Worm (Caenorhabditis elegans) whole organism, early embryonic: ENCODE measurements around the gene srj-5.

Experiments used
- B0310.2 ChIP-seq: sonication (generic microtip); optimal IDR thresholded peaks from 2 replicates; lab custom pipeline; 2016; ENCODE audit warnings: mild to moderate bottlenecking, missing genetic modification characterization, missing compliant biosample characterization
- ama-1 ChIP-seq: fragments of 150-350 bp; optimal IDR thresholded peaks from 2 replicates; lab custom pipeline; 2014
- ceh-13 ChIP-seq: fragments of 200-800 bp; sonication (Bioruptor generic); optimal IDR thresholded peaks from 2 replicates; lab custom pipeline; 2018; ENCODE audit warnings: mild to moderate bottlenecking, missing genetic modification characterization, missing compliant biosample characterization
- flt-1 ChIP-seq: fragments of 200-800 bp; sonication (Bioruptor generic); IDR thresholded peaks from 2 replicates; pipeline ENCODE4 v1.3.6; 2022; ENCODE audit warnings: missing genetic modification characterization, missing compliant biosample characterization
- hnd-1 ChIP-seq: sonication (generic microtip); optimal IDR thresholded peaks from 2 replicates; lab custom pipeline; 2016; ENCODE audit warnings: missing genetic modification characterization, missing compliant biosample characterization
- tbx-11 ChIP-seq: fragments of 200-800 bp; sonication (Bioruptor generic); IDR thresholded peaks from 2 replicates; pipeline ENCODE4 v1.3.6; 2022; ENCODE audit warnings: missing genetic modification characterization, missing compliant biosample characterization
- tra-4 ChIP-seq: sonication (generic microtip); optimal IDR thresholded peaks from 2 replicates; lab custom pipeline; 2017; ENCODE audit warnings: missing genetic modification characterization, missing compliant biosample characterization

DNA sequence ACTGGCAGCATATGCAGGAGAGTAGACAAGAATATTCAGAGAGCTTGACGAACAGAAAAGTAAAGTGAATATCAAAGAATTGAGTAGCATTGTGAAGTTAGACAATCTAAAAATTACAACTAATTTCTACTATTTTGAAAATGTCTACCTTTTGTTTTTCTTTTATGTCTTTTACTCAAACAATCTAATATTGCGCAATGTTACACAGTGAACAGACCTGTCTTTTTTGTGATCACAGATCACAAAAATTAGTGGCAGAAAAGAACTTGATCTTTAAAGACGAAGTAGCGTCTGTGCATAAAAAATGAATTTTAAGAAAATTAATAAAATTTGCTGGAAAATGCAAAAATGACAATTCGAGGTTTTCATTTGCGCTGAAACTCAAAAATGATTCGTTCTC is 46.2 kb upstream of the srj-5 start:
- TF ChIP-seq B0310.2 (tag; lab: Kevin White, UChicago) (no peak), flt-1 (GFP tag; lab: Robert Waterston, UW) (no peak), ama-1 (no peak), hnd-1 (tag; lab: Kevin White, UChicago) (no peak), tbx-11 (no peak), ceh-13 (GFP tag; lab: Kevin White, UChicago) (no peak), tra-4 (tag; lab: Kevin White, UChicago) (no peak)
